Worm (Caenorhabditis elegans) whole organism, L2 larva: ENCODE data around the gene Y47D3B.4.

Source experiments
- elt-3 ChIP-seq: sonication (generic microtip); optimal IDR thresholded peaks from 2 replicates; lab custom pipeline; 2017; ENCODE audit warnings: missing biosample characterization, missing genetic modification characterization
- nhr-129 ChIP-seq: fragments of 150-350 bp; optimal IDR thresholded peaks from 2 replicates; lab custom pipeline; 2014; ENCODE audit warnings: missing biosample characterization, missing genetic modification characterization
- peb-1 ChIP-seq: fragments of 150-350 bp; optimal IDR thresholded peaks from 2 replicates; lab custom pipeline; 2014; ENCODE audit warnings: missing biosample characterization, missing genetic modification characterization

DNA sequence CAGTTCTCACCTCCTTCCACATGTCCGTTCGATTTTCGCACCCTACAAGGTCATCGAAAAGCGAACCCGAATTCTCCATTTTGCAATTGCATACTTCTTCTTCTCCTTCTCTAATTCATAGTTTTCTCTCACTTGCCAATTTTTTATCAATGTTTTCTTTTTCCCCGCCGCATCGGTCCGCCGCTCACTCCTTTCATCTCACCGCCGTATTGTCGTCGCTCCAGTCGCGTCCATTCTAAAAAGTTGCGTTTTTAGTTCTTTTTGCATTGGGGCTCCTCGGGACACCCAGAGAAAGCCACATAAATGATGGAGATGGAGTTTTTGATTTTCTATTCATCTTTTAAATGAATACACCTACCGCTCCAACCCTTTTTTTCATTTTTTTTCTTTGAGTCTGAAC lies 46.2 kb downstream of the Y47D3B.4 start:
- TF ChIP-seq peb-1 (tag; lab: Kevin White, UChicago) (no peak), nhr-129 (tag; lab: Kevin White, UChicago) (no peak), elt-3 (tag; lab: Kevin White, UChicago) (no peak)
